Fruit fly (Drosophila melanogaster) whole organism, embryonic: Measurements from ENCODE around the gene CG15286.

Source experiments
- Awh ChIP-seq: fragments of 200-800 bp; sonication (Bioruptor generic); IDR thresholded peaks from 2 replicates; pipeline ENCODE4, ENCODE4 v1.3.6; 2022; ENCODE audit warnings: missing biosample characterization, missing genetic modification characterization
- CG10979 ChIP-seq: fragments of 200-800 bp; sonication (Bioruptor generic); optimal IDR thresholded peaks from 2 replicates; lab custom pipeline; 2018; ENCODE audit warnings: missing biosample characterization, mild to moderate bottlenecking, missing genetic modification characterization, moderate library complexity
- CG12236 ChIP-seq: fragments of 200-800 bp; sonication (Bioruptor generic); optimal IDR thresholded peaks from 2 replicates; lab custom pipeline; 2016; ENCODE audit warnings: missing biosample characterization, missing genetic modification characterization
- CG13775 ChIP-seq: fragments of 200-800 bp; sonication (Bioruptor generic); optimal IDR thresholded peaks from 3 replicates; lab custom pipeline; 2017; ENCODE audit warnings: missing biosample characterization, mild to moderate bottlenecking, missing genetic modification characterization
- CG14014 ChIP-seq: fragments of 200-800 bp; sonication (Bioruptor generic); IDR thresholded peaks from 2 replicates; pipeline ENCODE4 v1.3.6; 2022; ENCODE audit warnings: missing biosample characterization, missing genetic modification characterization
- CG14441 ChIP-seq: fragments of 200-800 bp; sonication (Bioruptor generic); IDR thresholded peaks from 2 replicates; pipeline ENCODE4 v1.3.6; 2022; ENCODE audit warnings: missing biosample characterization, missing genetic modification characterization
- CG1647 ChIP-seq: fragments of 200-800 bp; sonication (Bioruptor generic); optimal IDR thresholded peaks from 3 replicates; lab custom pipeline; 2016; ENCODE audit warnings: missing biosample characterization, missing genetic modification characterization
- CG16779 ChIP-seq: fragments of 200-800 bp; sonication (Bioruptor generic); IDR thresholded peaks from 2 replicates; pipeline ENCODE4 v1.3.6; 2022; ENCODE audit warnings: missing biosample characterization, missing genetic modification characterization
- CG17359 ChIP-seq: fragments of 200-800 bp; sonication (Bioruptor generic); optimal IDR thresholded peaks from 3 replicates; lab custom pipeline; 2018; ENCODE audit warnings: missing biosample characterization, mild to moderate bottlenecking, missing genetic modification characterization, moderate library complexity
- CG17829 ChIP-seq: fragments of 200-800 bp; optimal IDR thresholded peaks from 2 replicates; lab custom pipeline; 2019; ENCODE audit warnings: missing biosample characterization, mild to moderate bottlenecking, missing genetic modification characterization, moderate library complexity
- CG2712 ChIP-seq: fragments of 200-800 bp; optimal IDR thresholded peaks from 3 replicates; lab custom pipeline; 2019; ENCODE audit warnings: missing biosample characterization, mild to moderate bottlenecking, missing genetic modification characterization, moderate library complexity
- CG30020 ChIP-seq: fragments of 200-800 bp; optimal IDR thresholded peaks from 2 replicates; lab custom pipeline; 2019; ENCODE audit warnings: missing biosample characterization, mild to moderate bottlenecking, missing genetic modification characterization, moderate library complexity
- CG3726 ChIP-seq: fragments of 200-800 bp; sonication (Bioruptor generic); IDR thresholded peaks from 3 replicates; pipeline ENCODE4, ENCODE4 v1.3.6; 2022; ENCODE audit warnings: missing biosample characterization, missing genetic modification characterization
- CG3838 ChIP-seq: fragments of 200-800 bp; sonication (Bioruptor generic); optimal IDR thresholded peaks from 3 replicates; lab custom pipeline; 2016; ENCODE audit warnings: missing biosample characterization, missing genetic modification characterization
- CG3995 ChIP-seq: fragments of 200-800 bp; sonication (Bioruptor generic); optimal IDR thresholded peaks from 3 replicates; lab custom pipeline; 2016; ENCODE audit warnings: missing biosample characterization, missing genetic modification characterization
- CG6854 ChIP-seq: fragments of 200-800 bp; sonication (Bioruptor generic); optimal IDR thresholded peaks from 3 replicates; lab custom pipeline; 2017; ENCODE audit warnings: missing biosample characterization, mild to moderate bottlenecking, missing genetic modification characterization
- CG7357 ChIP-seq: fragments of 200-800 bp; sonication (Bioruptor generic); IDR thresholded peaks from 3 replicates; pipeline ENCODE4 v1.3.6; 2022; ENCODE audit warnings: missing biosample characterization, missing genetic modification characterization
- CG9727 ChIP-seq: fragments of 200-800 bp; sonication (Bioruptor generic); optimal IDR thresholded peaks from 3 replicates; lab custom pipeline; 2017; ENCODE audit warnings: missing biosample characterization, mild to moderate bottlenecking, missing genetic modification characterization
- CG9932 ChIP-seq: fragments of 200-800 bp; sonication (Bioruptor generic); IDR thresholded peaks from 2 replicates; pipeline ENCODE4 v1.3.6; 2022; ENCODE audit warnings: missing biosample characterization, missing genetic modification characterization
- Dad ChIP-seq: fragments of 200-800 bp; sonication (Bioruptor generic); optimal IDR thresholded peaks from 3 replicates; lab custom pipeline; 2016; ENCODE audit warnings: missing biosample characterization, missing genetic modification characterization
- Dip2 ChIP-seq: fragments of 200-800 bp; sonication (Bioruptor generic); IDR thresholded peaks from 2 replicates; pipeline ENCODE4 v1.3.6; 2022; ENCODE audit warnings: missing biosample characterization, missing genetic modification characterization
- Drgx ChIP-seq: fragments of 200-800 bp; sonication (Bioruptor generic); IDR thresholded peaks from 2 replicates; pipeline ENCODE4 v1.3.6; 2022; ENCODE audit warnings: missing biosample characterization, missing genetic modification characterization
- Hand ChIP-seq: fragments of 200-800 bp; sonication (Bioruptor generic); optimal IDR thresholded peaks from 2 replicates; lab custom pipeline; 2017; ENCODE audit warnings: mild to moderate bottlenecking, missing biosample characterization, missing genetic modification reagents, missing genetic modification characterization
- Hmx ChIP-seq: fragments of 200-800 bp; sonication (Bioruptor generic); optimal IDR thresholded peaks from 2 replicates; lab custom pipeline; 2016; ENCODE audit warnings: missing biosample characterization, missing genetic modification characterization
- Hsf ChIP-seq: fragments of 200-800 bp; sonication (Bioruptor generic); optimal IDR thresholded peaks from 3 replicates; lab custom pipeline; 2016; ENCODE audit warnings: missing biosample characterization, missing genetic modification characterization
- MESR4 ChIP-seq: fragments of 200-800 bp; sonication (Bioruptor generic); optimal IDR thresholded peaks from 2 replicates; lab custom pipeline; 2018; ENCODE audit warnings: missing biosample characterization, mild to moderate bottlenecking, missing genetic modification characterization, moderate library complexity
- Myb ChIP-seq: fragments of 200-800 bp; sonication (Bioruptor generic); optimal IDR thresholded peaks from 2 replicates; lab custom pipeline; 2016; ENCODE audit warnings: missing biosample characterization, missing genetic modification characterization
- Opbp ChIP-seq: fragments of 200-800 bp; sonication (Bioruptor generic); IDR thresholded peaks from 3 replicates; pipeline ENCODE4 v1.3.6; 2022; ENCODE audit warnings: missing biosample characterization, missing genetic modification characterization; ENCODE audit not compliant: partially characterized antibody
- Pdp1 ChIP-seq, 2 experiments: fragments of 200-800 bp; sonication (Bioruptor generic); optimal IDR thresholded peaks; 3 replicates each; lab custom pipeline; 2016; ENCODE audit warnings: missing biosample characterization in 2 of 2, missing genetic modification characterization in 2 of 2, mild to moderate bottlenecking in 1 of 2, moderate library complexity in 1 of 2
- Ravus ChIP-seq: fragments of 200-800 bp; sonication (Bioruptor generic); IDR thresholded peaks from 2 replicates; pipeline ENCODE4 v1.3.6; 2022; ENCODE audit warnings: missing biosample characterization, missing genetic modification characterization
- Taf1 ChIP-seq: fragments of 200-800 bp; sonication (Bioruptor generic); IDR thresholded peaks from 2 replicates; pipeline ENCODE4 v1.3.6; 2022; ENCODE audit warnings: missing biosample characterization, missing genetic modification characterization
- bowl ChIP-seq: fragments of 200-800 bp; sonication (Bioruptor generic); IDR thresholded peaks from 2 replicates; pipeline ENCODE4 v1.3.6; 2022; ENCODE audit warnings: missing biosample characterization, missing genetic modification characterization
- chm ChIP-seq: fragments of 200-800 bp; sonication (Bioruptor generic); IDR thresholded peaks from 2 replicates; pipeline ENCODE4 v1.3.6; 2022; ENCODE audit warnings: missing biosample characterization, missing genetic modification characterization
- da ChIP-seq: fragments of 200-800 bp; sonication (Bioruptor generic); optimal IDR thresholded peaks from 2 replicates; lab custom pipeline; 2016; ENCODE audit warnings: missing biosample characterization, missing genetic modification characterization
- danr ChIP-seq: fragments of 200-800 bp; sonication (Bioruptor generic); IDR thresholded peaks from 2 replicates; pipeline ENCODE4 v1.3.6; 2022; ENCODE audit warnings: missing biosample characterization, missing genetic modification characterization
- dm ChIP-seq: fragments of 200-800 bp; sonication (Bioruptor generic); optimal IDR thresholded peaks from 3 replicates; lab custom pipeline; 2016; ENCODE audit warnings: missing biosample characterization, missing genetic modification characterization
- exex ChIP-seq: fragments of 200-800 bp; sonication (Bioruptor generic); optimal IDR thresholded peaks from 4 replicates; lab custom pipeline; 2018; ENCODE audit warnings: missing biosample characterization, mild to moderate bottlenecking, missing genetic modification characterization, moderate library complexity
- eyg ChIP-seq: fragments of 200-800 bp; sonication (Bioruptor generic); optimal IDR thresholded peaks from 3 replicates; lab custom pipeline; 2016; ENCODE audit warnings: missing biosample characterization, missing genetic modification characterization
- fru ChIP-seq: fragments of >200 bp; optimal IDR thresholded peaks from 2 replicates; lab custom pipeline; 2017
- hth ChIP-seq: fragments of >200 bp; optimal IDR thresholded peaks from 2 replicates; lab custom pipeline; 2017; ENCODE audit warnings: inconsistent platforms
- ken ChIP-seq: fragments of 200-800 bp; sonication (Bioruptor generic); IDR thresholded peaks from 3 replicates; pipeline ENCODE4 v1.3.6; 2022; ENCODE audit warnings: missing biosample characterization, missing genetic modification characterization
- mld ChIP-seq: fragments of 200-800 bp; sonication (Bioruptor generic); IDR thresholded peaks from 3 replicates; pipeline ENCODE4 v1.3.6; 2022; ENCODE audit warnings: missing biosample characterization, missing genetic modification characterization; ENCODE audit not compliant: partially characterized antibody
- psq ChIP-seq: fragments of 200-800 bp; sonication (Bioruptor generic); optimal IDR thresholded peaks from 2 replicates; lab custom pipeline; 2017; ENCODE audit warnings: missing biosample characterization, missing genetic modification characterization
- ranshi ChIP-seq: fragments of 200-800 bp; sonication (Bioruptor generic); IDR thresholded peaks from 2 replicates; pipeline ENCODE4 v1.3.6; 2022; ENCODE audit warnings: missing biosample characterization, missing genetic modification characterization
- sug ChIP-seq: fragments of 200-800 bp; optimal IDR thresholded peaks from 2 replicates; lab custom pipeline; 2019; ENCODE audit warnings: missing biosample characterization, mild to moderate bottlenecking, missing genetic modification characterization, moderate library complexity
- tap ChIP-seq: fragments of 200-800 bp; optimal IDR thresholded peaks from 3 replicates; lab custom pipeline; 2019; ENCODE audit warnings: missing biosample characterization, mild to moderate bottlenecking, missing genetic modification characterization, moderate library complexity
- tgo ChIP-seq: fragments of 200-800 bp; sonication (Bioruptor generic); IDR thresholded peaks from 3 replicates; pipeline ENCODE4 v1.3.6; 2022; ENCODE audit warnings: missing biosample characterization, missing genetic modification characterization
- tin ChIP-seq: fragments of 200-800 bp; sonication (Bioruptor generic); optimal IDR thresholded peaks from 3 replicates; lab custom pipeline; 2016; ENCODE audit warnings: missing biosample characterization, missing genetic modification characterization
- tup ChIP-seq: fragments of 200-800 bp; sonication (Bioruptor generic); optimal IDR thresholded peaks from 2 replicates; lab custom pipeline; 2016; ENCODE audit warnings: missing biosample characterization, mild to moderate bottlenecking, missing genetic modification characterization, moderate library complexity
- wek ChIP-seq: fragments of 200-800 bp; sonication (Bioruptor generic); optimal IDR thresholded peaks from 3 replicates; lab custom pipeline; 2018; ENCODE audit warnings: missing biosample characterization, mild to moderate bottlenecking, missing genetic modification characterization, moderate library complexity

Gene CG15286

dm6 chr2L:14355033-14355851 lies 17.2 kb downstream of the CG15286 start, which contains the start of gene Rab14 (continued):
- peak; percentile 92 for TF ChIP-seq MESR4 (GFP tag; lab: Kevin White, UChicago)
- peak; percentile 89 for TF ChIP-seq CG14014 (GFP tag; lab: Robert Waterston, UW)
- TF ChIP-seq ken (GFP tag; lab: Robert Waterston, UW), result peak; percentile 69
- TF ChIP-seq Dip2 (GFP tag; lab: Robert Waterston, UW), result no peak
- TF ChIP-seq da (GFP tag; lab: Kevin White, UChicago), result no peak
- TF ChIP-seq CG17829 (tag; lab: Kevin White, UChicago), result peak; percentile 73
- peak; percentile 18 for TF ChIP-seq wek (GFP tag; lab: Kevin White, UChicago)
- peak; percentile 68 for TF ChIP-seq tup
- TF ChIP-seq ranshi, result peak; percentile 77
- peak; percentile 80 for TF ChIP-seq tin (GFP tag; lab: Kevin White, UChicago)
- TF ChIP-seq danr (GFP tag; lab: Robert Waterston, UW), result peak; percentile 14; the same call in 1 of the 2 replicates
- peak; percentile 61 for TF ChIP-seq CG1647 (GFP tag; lab: Kevin White, UChicago)
- TF ChIP-seq Hmx (GFP tag; lab: Kevin White, UChicago), result peak; percentile 41
- peak; percentile 91 for TF ChIP-seq Opbp (GFP tag; lab: Robert Waterston, UW)
- TF ChIP-seq Taf1, result peak; percentile 48
- peak; percentile 87 for TF ChIP-seq CG17359 (tag; lab: Kevin White, UChicago)
- peak; percentile 57 for TF ChIP-seq Myb (GFP tag; lab: Kevin White, UChicago)
- peak; percentile 42 for TF ChIP-seq CG3838 (GFP tag; lab: Kevin White, UChicago)
- TF ChIP-seq psq (GFP tag; lab: Kevin White, UChicago), result peak; percentile 22
- peak; percentile 60; the same call in 1 of the 2 replicates for TF ChIP-seq CG16779 (GFP tag; lab: Robert Waterston, UW)
- TF ChIP-seq CG30020 (tag; lab: Kevin White, UChicago), result no peak
- TF ChIP-seq Awh (GFP tag; lab: Robert Waterston, UW), result peak; percentile 83
- TF ChIP-seq Dad (GFP tag; lab: Kevin White, UChicago), result peak; percentile 50
- no peak for TF ChIP-seq hth (lab: Kevin White, UChicago)
- TF ChIP-seq CG7357, result peak; percentile 60; the same call in 2 of the 3 replicates
- TF ChIP-seq Hand, result peak; percentile 70
- peak; percentile 73 for TF ChIP-seq CG6854 (GFP tag; lab: Kevin White, UChicago)
- TF ChIP-seq CG3726 (GFP tag; lab: Robert Waterston, UW), result peak; percentile 14; the same call in 1 of the 3 replicates
- TF ChIP-seq eyg (GFP tag; lab: Kevin White, UChicago), result no peak
- peak; percentile 73 for TF ChIP-seq CG9727 (GFP tag; lab: Kevin White, UChicago)
- TF ChIP-seq CG12236 (GFP tag; lab: Kevin White, UChicago), result peak; percentile 54
- peak; percentile 85 for TF ChIP-seq Drgx (GFP tag; lab: Robert Waterston, UW)
- TF ChIP-seq tgo (GFP tag; lab: Robert Waterston, UW), result peak; percentile 78
- TF ChIP-seq Hsf (GFP tag; lab: Kevin White, UChicago), result peak; percentile 84
- TF ChIP-seq exex (tag; lab: Kevin White, UChicago), result peak; percentile 48
- TF ChIP-seq Ravus (GFP tag; lab: Robert Waterston, UW), result peak; percentile 52
- TF ChIP-seq sug, result peak; percentile 86
- TF ChIP-seq CG14441, result peak; percentile 72
- TF ChIP-seq CG10979 (tag; lab: Kevin White, UChicago), result peak; percentile 73
- TF ChIP-seq CG3995, result peak; percentile 62
- TF ChIP-seq bowl (GFP tag; lab: Robert Waterston, UW), result peak; percentile 56; the same call in 1 of the 2 replicates
- TF ChIP-seq tap (tag; lab: Kevin White, UChicago), result peak; percentile 75
- TF ChIP-seq Pdp1 (GFP tag; optimal IDR thresholded peaks at IDR 0.05; lab: Kevin White, UChicago), result peak; percentile 47 to 78
- TF ChIP-seq mld, result peak; percentile 83
- TF ChIP-seq fru, result no peak
- TF ChIP-seq dm (GFP tag; lab: Kevin White, UChicago), result peak; percentile 97
- peak; percentile 81 for TF ChIP-seq CG9932 (GFP tag; lab: Robert Waterston, UW)
- TF ChIP-seq CG13775 (GFP tag; lab: Kevin White, UChicago), result peak; percentile 79
- peak; percentile 83 for TF ChIP-seq CG2712
- peak; percentile 86 for TF ChIP-seq chm
